Fruit fly (Drosophila melanogaster): Measurements from ENCODE around the gene AP-1-2beta.

AP-1-2beta gene

DNA sequence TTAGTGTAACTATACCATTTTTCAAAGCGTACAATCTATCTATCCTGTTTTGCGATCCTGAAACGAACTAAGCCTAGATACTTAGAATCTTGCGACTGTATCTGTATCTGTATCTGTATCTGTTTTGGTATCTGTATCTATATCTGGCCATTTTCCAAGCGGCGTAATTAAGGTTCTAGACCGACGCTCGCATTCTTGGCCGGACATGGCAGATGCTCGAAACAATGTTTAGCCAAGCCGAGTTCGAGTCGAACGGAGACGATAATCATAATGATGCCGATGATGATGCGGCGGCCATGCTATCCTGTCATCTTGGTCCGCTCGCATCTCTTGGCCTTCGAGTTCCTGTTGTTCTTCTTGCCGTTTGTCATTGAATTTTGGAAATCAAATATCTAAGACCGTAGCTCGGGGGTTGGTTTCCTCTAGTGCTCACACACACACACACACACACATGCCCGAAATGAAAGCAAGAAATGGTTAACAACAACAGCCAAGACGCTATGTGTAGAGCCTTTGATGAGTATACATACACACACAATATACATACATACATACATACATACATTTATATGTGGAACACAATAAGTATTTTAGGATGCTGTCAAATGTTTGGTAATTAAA is 41.3 kb downstream of the AP-1-2beta start:
- no peak for TF ChIP-seq psq (optimal IDR thresholded peaks at IDR 0.05)
- TF ChIP-seq h (optimal IDR thresholded peaks at IDR 0.05), result no peak
- TF ChIP-seq Myc (optimal IDR thresholded peaks at IDR 0.05), result no peak
- TF ChIP-seq Sin3A (optimal IDR thresholded peaks at IDR 0.05), result no peak
- no peak for TF ChIP-seq insv (optimal IDR thresholded peaks at IDR 0.05)

- TF ChIP-seq psq (optimal IDR thresholded peaks at IDR 0.05), result no peak
- TF ChIP-seq Sin3A (optimal IDR thresholded peaks at IDR 0.05), result no peak
- TF ChIP-seq h (optimal IDR thresholded peaks at IDR 0.05), result no peak
- no peak for TF ChIP-seq ttk (optimal IDR thresholded peaks at IDR 0.05)
- TF ChIP-seq Myc (optimal IDR thresholded peaks at IDR 0.05), result no peak
- TF ChIP-seq insv (optimal IDR thresholded peaks at IDR 0.05), result no peak
Observed at dm6 chrX:19773734-19774702, 43.2 kb downstream of the AP-1-2beta start.

DNA sequence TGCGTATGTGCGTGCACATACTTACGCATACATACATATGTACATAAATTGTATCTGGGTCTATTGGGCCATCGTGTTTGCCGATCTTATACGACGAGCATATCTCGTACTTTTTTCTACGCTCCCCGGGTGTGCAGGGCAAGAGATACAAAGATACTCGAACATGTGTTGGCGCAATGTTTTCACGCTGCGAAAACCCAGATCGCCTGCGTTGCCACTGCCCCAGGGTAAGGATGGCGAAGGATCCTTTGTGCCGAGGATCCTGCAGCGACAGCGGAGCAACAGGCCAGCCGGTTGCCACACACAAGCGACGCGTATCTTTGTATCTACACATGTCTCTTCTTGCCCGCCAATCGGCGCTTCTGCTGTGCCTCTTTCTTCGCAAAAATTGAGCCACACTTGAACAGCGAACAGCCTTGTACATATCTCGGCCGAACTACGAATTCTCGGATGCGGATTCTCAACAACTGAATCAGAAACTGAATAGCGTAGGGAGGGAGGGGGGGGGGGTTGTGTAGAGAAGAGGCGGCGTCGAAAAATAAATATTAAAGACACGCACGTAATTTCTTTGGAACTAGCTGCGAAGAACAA is 44.3 kb downstream of the AP-1-2beta start:
- TF ChIP-seq h (optimal IDR thresholded peaks at IDR 0.05) (no peak), psq (optimal IDR thresholded peaks at IDR 0.05) (no peak), Sin3A (optimal IDR thresholded peaks at IDR 0.05) (no peak), Myc (optimal IDR thresholded peaks at IDR 0.05) (no peak), ttk (optimal IDR thresholded peaks at IDR 0.05) (no peak), insv (optimal IDR thresholded peaks at IDR 0.05) (no peak)

DNA sequence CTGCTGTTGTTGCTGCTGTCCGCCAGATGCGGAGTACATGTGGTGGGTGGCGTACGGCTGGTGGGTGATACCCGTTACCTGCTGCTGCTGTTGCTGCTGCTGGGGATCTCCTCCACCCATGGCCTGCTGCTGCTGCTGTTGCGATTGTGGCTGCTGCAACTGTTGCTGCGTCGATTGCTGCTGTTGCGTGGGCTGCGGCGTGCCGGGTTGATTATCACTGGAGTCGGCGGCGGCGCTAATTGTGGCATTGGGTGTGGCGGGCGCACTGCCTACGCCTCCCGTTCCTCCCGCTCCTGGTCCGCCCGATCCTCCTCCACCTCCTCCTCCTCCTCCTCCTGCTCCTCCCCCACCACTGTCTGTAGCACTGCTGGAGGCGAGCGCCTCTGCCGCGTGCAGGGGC is 51.1 kb downstream of the AP-1-2beta start:
- no peak for TF ChIP-seq Myc (optimal IDR thresholded peaks at IDR 0.05)
- TF ChIP-seq insv (optimal IDR thresholded peaks at IDR 0.05), result no peak
- no peak for TF ChIP-seq h (optimal IDR thresholded peaks at IDR 0.05)
- no peak for TF ChIP-seq ttk (optimal IDR thresholded peaks at IDR 0.05)
- TF ChIP-seq Sin3A (optimal IDR thresholded peaks at IDR 0.05), result no peak
- no peak for TF ChIP-seq psq (optimal IDR thresholded peaks at IDR 0.05)

DNA sequence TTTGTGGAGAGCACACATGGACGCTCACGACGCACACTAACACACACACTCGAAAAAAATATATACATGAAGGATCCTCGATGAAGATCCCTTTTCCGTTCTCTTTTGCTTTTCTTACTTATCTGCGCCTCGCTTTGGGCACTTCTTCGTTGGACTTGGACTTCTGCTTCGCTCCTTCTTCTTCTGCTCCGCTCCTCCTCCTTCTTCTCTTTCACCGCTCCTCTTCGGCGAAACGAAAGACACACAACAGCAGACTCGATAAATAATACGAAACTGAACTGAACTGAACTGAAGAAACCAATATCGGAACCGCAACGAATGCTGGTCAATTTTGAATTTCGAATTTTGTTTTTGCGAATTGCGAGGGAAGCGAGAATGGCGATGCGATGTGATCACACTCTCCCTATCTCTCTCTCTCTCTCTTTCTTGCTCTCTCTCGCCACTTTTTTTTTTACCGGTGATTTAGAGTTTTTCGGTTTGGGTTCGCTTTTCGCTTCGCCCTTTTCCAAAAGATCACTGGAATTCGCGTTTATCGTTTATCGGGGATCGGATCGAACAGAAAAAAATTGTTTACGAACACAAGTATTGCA is 52.0 kb downstream of the AP-1-2beta start:
- no peak for TF ChIP-seq ttk (optimal IDR thresholded peaks at IDR 0.05)
- no peak for TF ChIP-seq Myc (optimal IDR thresholded peaks at IDR 0.05)
- TF ChIP-seq insv (optimal IDR thresholded peaks at IDR 0.05), result no peak
- no peak for TF ChIP-seq psq (optimal IDR thresholded peaks at IDR 0.05)
- TF ChIP-seq Sin3A (optimal IDR thresholded peaks at IDR 0.05), result no peak
- TF ChIP-seq h (optimal IDR thresholded peaks at IDR 0.05), result no peak

DNA sequence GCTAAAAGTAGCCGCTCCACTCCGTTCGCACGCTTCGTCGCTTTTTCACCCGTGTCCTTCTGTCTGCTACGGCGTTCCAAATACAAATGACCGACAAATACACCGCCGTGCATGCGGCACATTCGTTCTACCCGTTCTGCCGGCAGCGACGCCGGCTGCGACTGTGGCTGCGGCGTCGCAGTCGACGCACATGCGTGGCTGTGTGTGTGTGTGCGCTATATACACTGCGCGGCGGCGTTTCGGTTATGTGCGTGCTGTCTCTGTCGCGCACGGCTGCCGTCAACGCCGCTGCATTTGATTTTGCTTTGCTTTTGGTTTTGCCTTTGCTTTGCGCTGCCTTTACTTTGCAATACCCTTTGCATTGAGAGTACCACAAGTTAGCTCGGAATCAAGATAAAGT is 52.7 kb downstream of the AP-1-2beta start, which contains the start of gene zld:
Gene zld, minus strand, starts transcription at position 92 of the 400 bp plus-strand sequence.
- TF ChIP-seq Myc (optimal IDR thresholded peaks at IDR 0.05) (no peak), Sin3A (optimal IDR thresholded peaks at IDR 0.05) (no peak)

All from Kc167 (cell line).